Worm (Caenorhabditis elegans): Measurements from ENCODE around the gene B0416.11.

Gene B0416.11

DNA sequence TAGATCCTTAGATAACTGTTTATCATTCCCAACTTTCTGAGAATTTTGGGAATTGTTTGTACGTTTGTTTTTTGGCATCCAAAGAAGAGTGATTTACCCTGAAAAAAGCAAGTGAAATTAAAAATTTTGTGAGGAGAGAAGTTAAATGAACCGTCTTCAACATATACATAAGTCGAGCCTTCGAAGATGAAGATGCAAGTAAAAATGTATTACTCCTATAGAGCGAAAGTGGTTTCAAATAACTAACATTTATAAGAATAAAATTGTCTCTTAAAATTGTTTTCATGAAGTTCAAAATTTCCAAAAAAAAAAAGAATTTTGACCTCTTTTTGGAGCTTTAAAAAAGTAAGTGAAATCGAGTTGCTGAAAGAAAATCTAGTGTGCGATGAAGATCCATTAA, 8.4 kb downstream of the B0416.11 start, which contains the start of gene B0416.10:
TSS of gene B0416.10 (minus strand) at position 101 of the 400 bp plus-strand sequence.
- TF ChIP-seq hmbx-1 (tag; optimal IDR thresholded peaks at IDR 0.05) (no peak), B0310.2 (tag; optimal IDR thresholded peaks at IDR 0.05) (no peak), pes-1 (GFP tag; IDR thresholded peaks at IDR 0.05) (no peak), ets-7 (tag; optimal IDR thresholded peaks at IDR 0.05) (no peak), F13C5.2 (tag; optimal IDR thresholded peaks at IDR 0.05) (no peak), tbx-11 (GFP tag; IDR thresholded peaks at IDR 0.05) (no peak), sea-1 (GFP tag; conservative IDR thresholded peaks at IDR 0.05) (no peak), tbx-37 (GFP tag; conservative IDR thresholded peaks at IDR 0.05) (no peak)

DNA sequence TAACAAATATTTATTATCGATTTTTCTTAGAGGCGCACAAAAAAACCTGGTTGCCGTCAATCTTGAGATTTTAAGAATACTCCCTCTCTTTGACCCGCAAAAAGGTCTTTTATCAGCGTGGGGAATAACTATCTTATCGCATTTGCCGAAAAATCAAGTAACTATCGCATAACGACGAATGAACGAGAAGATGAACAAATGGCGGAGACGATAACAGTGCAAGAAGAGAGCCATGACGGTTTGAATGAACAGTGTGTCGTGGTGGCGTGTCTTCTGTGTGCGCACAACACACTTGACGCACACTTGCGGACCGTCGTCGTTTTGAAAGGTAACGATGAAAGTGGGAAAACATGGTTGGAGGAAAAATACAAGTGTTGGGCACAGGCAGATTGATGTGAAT, 11.0 kb downstream of the B0416.11 start:
- TF ChIP-seq ceh-13 (GFP tag; optimal IDR thresholded peaks at IDR 0.05) (no peak), hmg-4 (GFP tag; optimal IDR thresholded peaks at IDR 0.05) (peak; percentile 16), scrt-1 (GFP tag; IDR thresholded peaks at IDR 0.05) (no peak), ceh-36 (tag; optimal IDR thresholded peaks at IDR 0.05) (no peak)

DNA sequence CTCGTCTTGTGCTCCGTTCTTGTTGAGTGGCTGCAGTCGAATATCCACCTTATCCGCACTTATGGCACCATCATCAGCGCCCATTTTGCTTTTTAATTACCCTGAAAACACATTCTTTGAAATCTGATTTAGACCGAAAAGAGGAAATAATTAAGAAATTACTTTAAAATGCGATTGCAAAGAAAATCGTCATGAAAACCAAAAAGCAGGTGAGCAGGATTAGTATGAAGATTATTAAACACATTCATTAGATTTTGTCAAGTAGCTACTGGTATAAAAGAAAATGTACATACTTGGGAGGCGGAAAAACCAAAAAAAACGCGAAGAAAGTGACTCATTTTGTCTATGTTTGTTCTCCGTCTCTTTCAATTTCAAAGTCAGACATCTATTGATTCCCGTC, 12.2 kb downstream of the B0416.11 start, which contains the start of gene B0416.5:
TSS of gene B0416.5 (minus strand) at position 101 of the 400 bp plus-strand sequence.
- no peak for TF ChIP-seq hmbx-1 (tag; optimal IDR thresholded peaks at IDR 0.05)
- TF ChIP-seq tbx-11 (GFP tag; IDR thresholded peaks at IDR 0.05), result no peak
- TF ChIP-seq sea-1 (GFP tag; conservative IDR thresholded peaks at IDR 0.05), result no peak
- no peak for TF ChIP-seq pes-1 (GFP tag; IDR thresholded peaks at IDR 0.05)
- TF ChIP-seq F13C5.2 (tag; optimal IDR thresholded peaks at IDR 0.05), result no peak
- TF ChIP-seq aly-1 (tag; optimal IDR thresholded peaks at IDR 0.05), result no peak
- TF ChIP-seq tra-4 (tag; optimal IDR thresholded peaks at IDR 0.05), result no peak
- TF ChIP-seq ceh-13 (GFP tag; optimal IDR thresholded peaks at IDR 0.05), result no peak
- no peak for TF ChIP-seq hmg-4 (GFP tag; optimal IDR thresholded peaks at IDR 0.05)
- TF ChIP-seq B0310.2 (tag; optimal IDR thresholded peaks at IDR 0.05), result no peak
- TF ChIP-seq tbx-37 (GFP tag; conservative IDR thresholded peaks at IDR 0.05), result no peak
- TF ChIP-seq flt-1 (GFP tag; IDR thresholded peaks at IDR 0.05), result no peak
- no peak for TF ChIP-seq ama-1 (optimal IDR thresholded peaks at IDR 0.05)
- no peak for TF ChIP-seq ets-7 (tag; optimal IDR thresholded peaks at IDR 0.05)

DNA sequence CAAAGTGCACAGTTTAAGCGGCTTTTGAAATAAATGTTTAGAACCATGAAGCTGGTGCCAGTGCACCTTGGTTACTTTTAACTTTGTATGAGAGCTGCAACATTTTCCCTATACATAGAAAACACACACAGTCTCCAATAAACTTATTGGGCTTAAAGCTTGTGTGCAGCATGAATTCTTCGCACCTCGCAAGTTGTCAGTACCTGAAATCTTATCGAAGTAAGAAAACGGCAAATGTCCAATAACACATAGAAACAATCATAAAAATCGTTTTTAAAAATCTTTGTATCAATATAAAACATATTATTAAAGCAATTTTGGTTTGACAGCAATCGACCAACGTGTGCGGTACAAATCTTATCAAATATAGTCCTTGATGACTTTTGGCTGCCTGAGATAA, 14.6 kb downstream of the B0416.11 start:
- TF ChIP-seq ama-1 (optimal IDR thresholded peaks at IDR 0.05) (peak; percentile 29), hmbx-1 (tag; optimal IDR thresholded peaks at IDR 0.05) (no peak)

DNA sequence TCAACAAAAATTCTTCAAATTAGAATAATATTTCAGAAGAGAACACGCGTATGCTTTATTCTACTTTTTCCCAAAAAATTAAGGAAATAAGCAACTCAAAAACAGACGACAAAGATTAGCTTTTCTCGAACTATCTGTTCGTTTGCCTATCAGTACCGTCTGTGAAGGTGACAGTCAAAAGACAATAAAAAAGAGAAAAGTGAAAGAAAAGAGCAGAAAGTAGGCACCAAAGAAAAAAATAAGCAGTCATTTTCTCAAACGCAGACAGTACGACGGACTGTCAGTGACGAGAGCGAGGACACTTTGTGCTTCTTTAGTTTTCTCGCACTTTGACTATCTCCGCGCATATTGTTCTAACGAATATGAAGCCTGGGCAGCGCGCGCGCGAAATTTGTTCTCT, 16.4 kb downstream of the B0416.11 start:
- TF ChIP-seq hnd-1 (tag; optimal IDR thresholded peaks at IDR 0.05) (no peak), F13C5.2 (tag; optimal IDR thresholded peaks at IDR 0.05) (no peak), hmg-4 (GFP tag; optimal IDR thresholded peaks at IDR 0.05) (no peak), aly-1 (tag; optimal IDR thresholded peaks at IDR 0.05) (no peak), tra-4 (tag; optimal IDR thresholded peaks at IDR 0.05) (no peak), ama-1 (optimal IDR thresholded peaks at IDR 0.05) (no peak), ceh-13 (GFP tag; optimal IDR thresholded peaks at IDR 0.05) (no peak), scrt-1 (GFP tag; IDR thresholded peaks at IDR 0.05) (no peak), hmbx-1 (tag; optimal IDR thresholded peaks at IDR 0.05) (no peak), ceh-36 (tag; optimal IDR thresholded peaks at IDR 0.05) (no peak)

DNA sequence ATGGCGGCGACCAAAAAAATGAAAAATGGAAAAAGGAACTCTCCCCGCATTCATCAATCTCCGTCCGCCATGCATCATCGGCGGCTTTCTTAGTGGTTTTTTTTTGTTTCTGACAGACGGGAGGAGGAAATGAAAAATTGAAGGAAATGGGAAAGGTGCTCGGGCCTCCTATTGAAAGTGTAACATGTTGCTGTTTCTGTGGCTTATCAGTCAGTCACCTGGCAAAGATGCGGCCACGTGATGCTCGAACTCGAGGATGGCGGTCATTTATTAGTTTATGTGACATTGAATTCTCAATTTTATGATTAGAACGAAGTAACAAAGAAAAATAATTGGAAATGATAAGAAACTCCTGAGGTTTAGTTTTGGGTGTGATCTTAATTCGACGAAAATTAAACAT, 18.3 kb downstream of the B0416.11 start:
- TF ChIP-seq aly-1 (tag; optimal IDR thresholded peaks at IDR 0.05) (no peak), ceh-36 (tag; optimal IDR thresholded peaks at IDR 0.05) (no peak), scrt-1 (GFP tag; IDR thresholded peaks at IDR 0.05) (no peak), hnd-1 (tag; optimal IDR thresholded peaks at IDR 0.05) (no peak), ama-1 (optimal IDR thresholded peaks at IDR 0.05) (no peak), ets-7 (tag; optimal IDR thresholded peaks at IDR 0.05) (no peak), pes-1 (GFP tag; IDR thresholded peaks at IDR 0.05) (no peak), B0310.2 (tag; optimal IDR thresholded peaks at IDR 0.05) (no peak)

DNA sequence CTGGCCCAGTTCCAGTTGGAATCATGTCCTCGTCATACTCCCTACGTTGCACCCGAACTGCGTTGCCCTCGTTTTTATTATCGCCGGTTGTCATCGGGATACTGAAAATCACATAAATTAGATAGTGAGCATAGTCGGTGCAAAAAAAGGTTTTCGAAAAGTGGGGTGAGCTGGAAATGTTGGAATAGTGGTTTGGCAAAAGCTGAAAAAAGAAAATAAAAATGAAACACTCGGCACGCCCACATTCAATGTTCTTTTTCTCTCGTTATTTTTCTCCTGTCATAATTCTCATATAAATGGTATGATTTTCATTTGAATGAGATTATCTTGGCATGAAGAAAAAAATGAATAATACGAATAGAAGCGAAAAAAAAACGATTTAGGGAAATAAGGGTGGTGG, 18.7 kb downstream of the B0416.11 start, which contains the start of gene F18G5.6:
TSS of gene F18G5.6 (minus strand) at position 101 of the 400 bp plus-strand sequence.
- TF ChIP-seq ama-1 (optimal IDR thresholded peaks at IDR 0.05), result no peak
- no peak for TF ChIP-seq flt-1 (GFP tag; IDR thresholded peaks at IDR 0.05)
- TF ChIP-seq ets-7 (tag; optimal IDR thresholded peaks at IDR 0.05), result no peak
- TF ChIP-seq tbx-37 (GFP tag; conservative IDR thresholded peaks at IDR 0.05), result no peak
- TF ChIP-seq B0310.2 (tag; optimal IDR thresholded peaks at IDR 0.05), result no peak
- TF ChIP-seq scrt-1 (GFP tag; IDR thresholded peaks at IDR 0.05), result no peak
- TF ChIP-seq ceh-13 (GFP tag; optimal IDR thresholded peaks at IDR 0.05), result no peak
- no peak for TF ChIP-seq hnd-1 (tag; optimal IDR thresholded peaks at IDR 0.05)
- TF ChIP-seq hmg-4 (GFP tag; optimal IDR thresholded peaks at IDR 0.05), result no peak
- no peak for TF ChIP-seq tbx-11 (GFP tag; IDR thresholded peaks at IDR 0.05)
- no peak for TF ChIP-seq tra-4 (tag; optimal IDR thresholded peaks at IDR 0.05)
- TF ChIP-seq ceh-36 (tag; optimal IDR thresholded peaks at IDR 0.05), result no peak
- no peak for TF ChIP-seq aly-1 (tag; optimal IDR thresholded peaks at IDR 0.05)
- no peak for TF ChIP-seq F13C5.2 (tag; optimal IDR thresholded peaks at IDR 0.05)
- no peak for TF ChIP-seq sea-1 (GFP tag; conservative IDR thresholded peaks at IDR 0.05)
- TF ChIP-seq hmbx-1 (tag; optimal IDR thresholded peaks at IDR 0.05), result no peak
- TF ChIP-seq pes-1 (GFP tag; IDR thresholded peaks at IDR 0.05), result no peak

DNA sequence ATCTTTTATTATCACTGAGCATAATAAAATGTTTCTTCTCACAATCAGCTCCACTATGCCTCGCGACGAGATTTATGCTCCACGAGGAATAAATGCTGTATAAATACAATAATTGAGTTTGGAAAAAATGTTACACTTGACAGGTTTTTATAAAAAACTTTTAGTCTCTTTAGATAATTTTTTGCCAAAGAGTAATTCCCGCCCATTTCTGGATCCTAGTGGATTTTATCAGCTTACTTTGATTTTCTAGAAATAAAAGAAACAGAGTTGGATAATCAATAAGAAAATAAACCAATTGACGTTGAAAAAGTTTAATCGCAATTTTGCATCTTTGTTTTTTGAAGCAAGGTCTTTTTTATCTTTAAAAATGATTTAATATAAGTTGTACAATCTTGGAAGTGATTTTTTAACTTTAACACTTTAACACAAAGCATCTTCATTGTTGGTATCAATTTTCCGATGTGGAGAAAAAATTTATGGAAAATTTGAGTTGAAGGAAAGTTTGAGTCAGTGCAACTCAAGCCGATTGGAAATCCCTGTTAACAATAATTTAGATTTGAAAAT, 21.2 kb downstream of the B0416.11 start:
- TF ChIP-seq pes-1 (GFP tag; IDR thresholded peaks at IDR 0.05) (no peak), B0310.2 (tag; optimal IDR thresholded peaks at IDR 0.05) (no peak), hnd-1 (tag; optimal IDR thresholded peaks at IDR 0.05) (no peak), hmbx-1 (tag; optimal IDR thresholded peaks at IDR 0.05) (no peak), flt-1 (GFP tag; IDR thresholded peaks at IDR 0.05) (no peak), aly-1 (tag; optimal IDR thresholded peaks at IDR 0.05) (no peak), scrt-1 (GFP tag; IDR thresholded peaks at IDR 0.05) (no peak), tbx-11 (GFP tag; IDR thresholded peaks at IDR 0.05) (no peak), tbx-37 (GFP tag; conservative IDR thresholded peaks at IDR 0.05) (no peak), ceh-13 (GFP tag; optimal IDR thresholded peaks at IDR 0.05) (no peak), tra-4 (tag; optimal IDR thresholded peaks at IDR 0.05) (no peak), sea-1 (GFP tag; conservative IDR thresholded peaks at IDR 0.05) (no peak), ets-7 (tag; optimal IDR thresholded peaks at IDR 0.05) (no peak), hmg-4 (GFP tag; optimal IDR thresholded peaks at IDR 0.05) (no peak), F13C5.2 (tag; optimal IDR thresholded peaks at IDR 0.05) (no peak), ceh-36 (tag; optimal IDR thresholded peaks at IDR 0.05) (no peak)
